Worm (Caenorhabditis elegans) whole organism, L2 larva: Measurements from ENCODE around the gene C34C12.7.

Experiments
- ama-1 ChIP-seq: fragments of 150-350 bp; optimal IDR thresholded peaks from 2 replicates; lab custom pipeline; 2018; ENCODE audit warnings: inconsistent platforms
- lin-39 ChIP-seq: fragments of 150-350 bp; optimal IDR thresholded peaks from 2 replicates; lab custom pipeline; 2014; ENCODE audit warnings: missing biosample characterization, missing genetic modification reagents, missing genetic modification characterization

- TF ChIP-seq ama-1 (lab: Kevin White, UChicago) (no peak), lin-39 (tag; lab: Kevin White, UChicago) (no peak)
Measured at ce11 chrIII:3528342-3528741, 40.2 kb upstream of the C34C12.7 start, which contains the start of gene rpl-37.
